Worm (Caenorhabditis elegans): ENCODE results near the gene lgc-58.
A peak's percentile ranks its signal among the peaks of the same experiment; 100 is the strongest.

The lgc-58 gene

DNA sequence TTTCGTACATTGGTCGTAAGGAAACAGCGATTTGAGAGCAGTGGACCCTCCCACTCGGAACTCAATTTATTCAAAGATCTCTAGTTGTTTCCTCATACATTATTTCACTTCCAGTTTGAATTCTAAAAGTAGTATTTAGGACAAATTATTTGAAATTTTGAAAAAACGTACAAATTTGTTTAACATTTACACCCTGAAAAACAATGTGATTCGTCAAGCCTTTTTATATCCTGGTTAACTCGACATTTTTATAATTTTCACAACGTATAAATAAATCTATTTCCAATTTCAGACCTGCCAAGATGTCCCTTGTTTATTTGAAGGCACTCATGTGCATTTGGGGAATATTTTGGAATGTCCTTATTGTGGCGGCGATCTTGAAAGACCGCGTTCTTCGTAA lies 40.2 kb downstream of the lgc-58 start, which contains the start of gene C15H9.3:
Gene C15H9.3, plus strand, starts transcription at position 301 of the 400 bp plus-strand sequence.
- no peak for TF ChIP-seq mcd-1 (GFP tag; IDR thresholded peaks at IDR 0.05)
- TF ChIP-seq F55B11.4 (tag; optimal IDR thresholded peaks at IDR 0.05; ENCODE audit: borderline replicate concordance, insufficient read depth) = no peak
- no peak for TF ChIP-seq xnd-1 (tag; optimal IDR thresholded peaks at IDR 0.05)
- no peak for TF ChIP-seq ekl-4 (GFP tag; IDR thresholded peaks at IDR 0.05)
- TF ChIP-seq ccch-3 (GFP tag; optimal IDR thresholded peaks at IDR 0.05) = no peak
- no peak for TF ChIP-seq athp-1 (tag; optimal IDR thresholded peaks at IDR 0.05)
- no peak for TF ChIP-seq nhr-120 (GFP tag; IDR thresholded peaks at IDR 0.05)

DNA sequence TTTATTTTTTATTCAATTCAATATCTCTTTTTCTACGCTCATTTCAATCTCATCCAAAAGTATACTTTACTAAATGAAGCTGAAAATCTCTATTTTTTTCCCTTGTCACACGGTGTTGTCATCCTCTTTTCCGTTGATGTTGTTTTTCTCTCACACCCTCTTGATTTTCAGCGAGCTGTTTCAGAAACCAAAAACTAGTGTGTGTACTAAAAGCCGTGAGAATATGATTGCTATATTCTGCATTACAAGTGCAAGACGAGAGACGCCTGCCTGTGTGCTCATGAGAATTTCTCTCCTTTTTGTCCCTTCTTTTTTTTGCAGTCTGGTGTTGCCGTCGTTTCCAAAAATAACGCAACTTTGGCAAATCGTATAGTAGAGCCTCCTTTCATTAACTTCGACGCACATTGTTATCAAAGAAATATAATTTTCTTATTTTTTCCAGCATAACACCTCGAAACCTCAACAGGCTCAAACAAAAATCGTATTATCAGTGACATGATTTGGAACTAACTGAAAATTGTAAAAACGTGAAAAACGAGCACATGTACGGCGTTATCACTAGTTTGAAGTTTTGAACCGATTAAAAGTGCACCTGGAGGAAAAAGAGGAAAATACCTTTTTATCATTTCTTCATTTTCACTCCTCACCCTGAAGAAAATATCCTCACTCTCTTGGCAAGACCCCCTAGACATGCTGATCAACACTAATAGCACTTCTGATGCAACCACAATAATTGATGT lies 42.9 kb downstream of the lgc-58 start, which contains the start of gene C15H9.2:
Gene C15H9.2, plus strand, starts transcription at position 441 of the 740 bp plus-strand sequence.
- TF ChIP-seq zim-3 (tag; optimal IDR thresholded peaks at IDR 0.05) (no peak), nhr-80 (tag; optimal IDR thresholded peaks at IDR 0.05) (peak; percentile 56), K12H6.12 (tag; optimal IDR thresholded peaks at IDR 0.05) (no peak), mel-28 (tag; optimal IDR thresholded peaks at IDR 0.05; ENCODE audit: borderline replicate concordance) (no peak)

DNA sequence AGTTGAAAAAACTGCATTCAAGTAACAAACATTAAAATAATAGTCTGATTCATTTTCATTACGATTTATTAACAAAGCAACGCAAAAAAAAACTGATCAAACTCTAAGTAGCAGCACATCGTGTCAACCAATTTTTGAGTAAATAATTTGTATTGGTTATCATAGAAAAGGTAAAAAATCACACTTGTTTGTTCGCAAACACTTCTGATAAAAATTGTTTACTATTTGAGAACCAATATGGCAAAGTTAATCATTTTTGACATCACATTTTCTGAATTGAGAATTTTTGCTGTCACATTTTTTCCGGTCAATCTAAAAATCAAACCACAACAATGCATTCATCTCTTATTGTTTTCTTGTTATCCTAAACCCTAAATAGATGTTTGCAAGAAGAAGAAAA lies 46.0 kb downstream of the lgc-58 start:
- no peak for TF ChIP-seq sdz-38 (tag; optimal IDR thresholded peaks at IDR 0.05)
- TF ChIP-seq pha-4 (tag; optimal IDR thresholded peaks at IDR 0.05) = peak; percentile 28

DNA sequence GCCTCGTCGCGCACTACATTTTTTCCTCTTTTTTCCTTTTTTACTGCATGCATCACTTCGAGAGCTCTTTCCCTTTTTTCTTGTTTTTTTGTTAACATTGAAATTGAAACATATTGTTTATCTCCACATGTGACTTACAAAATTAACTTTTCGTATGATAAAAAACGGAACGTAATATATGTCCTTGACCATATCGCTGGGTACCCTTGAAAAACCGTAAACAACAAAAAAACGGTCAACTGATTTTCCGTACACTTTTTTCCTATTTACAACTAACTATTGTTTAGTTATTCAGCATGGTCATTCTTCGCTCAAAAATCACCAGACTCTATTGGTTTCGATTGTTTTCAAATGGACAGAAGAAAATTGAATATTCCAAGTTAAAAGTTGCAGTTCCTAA lies 46.7 kb downstream of the lgc-58 start, which contains the start of gene nnt-1:
Gene nnt-1, plus strand, starts transcription at position 286 of the 400 bp plus-strand sequence.
- no peak for TF ChIP-seq cebp-1 (GFP tag; IDR thresholded peaks at IDR 0.05)
- no peak for TF ChIP-seq cebp-1 (tag; optimal IDR thresholded peaks at IDR 0.05)
- no peak for TF ChIP-seq hmg-1.2 (GFP tag; IDR thresholded peaks at IDR 0.05)
- TF ChIP-seq cebp-2 (GFP tag; IDR thresholded peaks at IDR 0.05) = no peak
- TF ChIP-seq F10E7.11 (tag; optimal IDR thresholded peaks at IDR 0.05) = no peak
- TF ChIP-seq dox-1 (GFP tag; IDR thresholded peaks at IDR 0.05) = no peak
- TF ChIP-seq tlf-1 (GFP tag; optimal IDR thresholded peaks at IDR 0.05) = no peak
- no peak for TF ChIP-seq repo-1 (tag; optimal IDR thresholded peaks at IDR 0.05)
- no peak for TF ChIP-seq dpff-1 (tag; optimal IDR thresholded peaks at IDR 0.05)
- no peak for TF ChIP-seq bed-2 (GFP tag; IDR thresholded peaks at IDR 0.05)
- no peak for TF ChIP-seq ztf-3 (GFP tag; optimal IDR thresholded peaks at IDR 0.05)
- no peak for TF ChIP-seq akir-1 (GFP tag; optimal IDR thresholded peaks at IDR 0.05)
- no peak for TF ChIP-seq F49E8.2 (tag; optimal IDR thresholded peaks at IDR 0.05; ENCODE audit: insufficient read depth)
- TF ChIP-seq ccch-3 (GFP tag; optimal IDR thresholded peaks at IDR 0.05) = no peak
- no peak for TF ChIP-seq mxl-1 (tag; optimal IDR thresholded peaks at IDR 0.05)

DNA sequence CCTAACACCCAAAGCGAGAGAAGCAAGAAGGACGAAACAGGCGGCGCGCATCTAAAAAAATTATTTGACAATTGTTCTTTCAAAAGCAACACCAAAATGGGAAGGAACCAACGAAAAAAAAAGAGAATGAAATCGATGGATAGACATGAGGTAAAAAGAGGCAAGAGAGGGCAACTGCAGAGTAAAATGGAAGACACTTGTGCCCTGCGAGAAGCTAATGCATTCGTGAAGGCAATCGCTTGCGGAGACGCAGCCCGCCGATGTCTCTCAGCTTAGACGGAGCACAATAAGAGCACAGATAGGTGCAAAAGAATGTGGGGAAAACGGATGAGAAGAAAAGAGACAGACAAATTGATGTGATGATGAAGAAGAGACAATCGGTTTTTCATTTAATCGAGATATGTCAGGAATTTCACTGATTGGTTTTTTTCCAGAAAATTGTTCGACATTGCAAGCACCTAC lies 52.9 kb downstream of the lgc-58 start, which contains the start of gene C15H9.9:
Gene C15H9.9, minus strand, starts transcription at position 51 of the 462 bp plus-strand sequence.
- TF ChIP-seq nhr-80 (tag; optimal IDR thresholded peaks at IDR 0.05) (peak; percentile 34), hmg-20 (GFP tag; IDR thresholded peaks at IDR 0.05) (no peak), mxl-1 (tag; optimal IDR thresholded peaks at IDR 0.05) (no peak), dox-1 (GFP tag; IDR thresholded peaks at IDR 0.05) (peak; percentile 51; the same call in 1 of the 2 replicates), cebp-1 (GFP tag; IDR thresholded peaks at IDR 0.05) (no peak), cebp-1 (tag; optimal IDR thresholded peaks at IDR 0.05) (peak; percentile 38), nfyb-1 (GFP tag; IDR thresholded peaks at IDR 0.05) (peak; percentile 63; the same call in 1 of the 2 replicates), repo-1 (tag; optimal IDR thresholded peaks at IDR 0.05) (no peak), zfh-2 (GFP tag; conservative IDR thresholded peaks at IDR 0.05) (peak; percentile 53), chd-7 (tag; optimal IDR thresholded peaks at IDR 0.05) (peak; percentile 2), C17E4.6 (GFP tag; IDR thresholded peaks at IDR 0.05) (0 out of 2 replicates have a peak, but pooled peaks have one; percentile 22)

All from whole organism, young adult.